Fruit fly (Drosophila melanogaster) whole organism, wandering third instar larva: Measurements from ENCODE around the gene CG13063.

Experiments used
- N ChIP-seq: fragments of >200 bp; optimal IDR thresholded peaks from 2 replicates; lab custom pipeline; 2018; ENCODE audit warnings: missing biosample characterization, missing external identifiers, missing genetic modification characterization
- pan ChIP-seq: fragments of >200 bp; optimal IDR thresholded peaks from 2 replicates; lab custom pipeline; 2017
- woc ChIP-seq: sonication (Bioruptor generic); optimal IDR thresholded peaks from 2 replicates; lab custom pipeline; 2016; ENCODE audit warnings: missing biosample characterization, mild to moderate bottlenecking, missing genetic modification characterization

- TF ChIP-seq pan (lab: Kevin White, UChicago) (no peak), woc (GFP tag; lab: Kevin White, UChicago) (no peak), N (GFP tag; lab: Kevin White, UChicago) (peak; percentile 79)
Measured at dm6 chr3L:16334876-16335275, 28.5 kb downstream of the CG13063 start.
